Worm (Caenorhabditis elegans) whole organism, L4/young adult: ENCODE measurements around the gene srh-269.

Experiments
- W03F9.2 ChIP-seq: fragments of 150-350 bp; optimal IDR thresholded peaks from 2 replicates; lab custom pipeline; 2014; ENCODE audit warnings: missing biosample characterization, missing genetic modification characterization
- dao-5 ChIP-seq: sonication (generic microtip); optimal IDR thresholded peaks from 2 replicates; lab custom pipeline; 2016; ENCODE audit warnings: missing genotype, missing genetic modification characterization, moderate library complexity, missing compliant biosample characterization

DNA sequence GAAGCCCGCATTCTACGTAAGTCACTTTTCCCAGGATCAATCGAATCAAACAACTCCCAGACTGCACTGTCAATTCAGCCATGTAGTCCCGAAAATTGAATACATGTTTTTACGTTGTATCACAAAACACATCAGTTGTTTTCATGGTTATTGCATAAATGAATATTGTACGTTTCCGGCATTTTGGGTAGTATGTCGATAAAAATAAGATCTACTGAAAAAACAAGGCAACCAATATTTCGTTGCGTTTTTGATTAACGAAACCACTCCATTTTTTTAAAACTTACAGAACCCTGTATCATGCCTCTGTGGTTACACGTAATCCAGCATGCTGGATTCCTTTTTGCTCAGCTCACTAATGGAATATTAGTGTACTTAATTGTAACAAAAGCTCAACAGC, 18.7 kb downstream of the srh-269 start, which contains the start of gene str-149:
- TF ChIP-seq W03F9.2 (tag; lab: Kevin White, UChicago) (no peak), dao-5 (tag; lab: Kevin White, UChicago) (no peak)
